Worm (Caenorhabditis elegans) whole organism, dauer: ENCODE measurements around the gene R09E10.5.

Experiments
- unc-62 ChIP-seq: sonication (generic microtip); optimal IDR thresholded peaks from 2 replicates; lab custom pipeline; 2017; ENCODE audit warnings: missing biosample characterization, missing genetic modification reagents, missing genetic modification characterization

The R09E10.5 gene

ce11 chrIV:10304383-10304782 is 2.3 kb upstream of the R09E10.5 start:
- no peak for TF ChIP-seq unc-62

ce11 chrIV:10296036-10296435 is 6.1 kb downstream of the R09E10.5 start:
- TF ChIP-seq unc-62: no peak

- no peak for TF ChIP-seq unc-62
These were observed 7.0 kb downstream of the R09E10.5 start, which contains the start of gene R09E10.13 for ce11 chrIV:10295084-10295483. R09E10.13 (minus strand) TSS chrIV:10295144.

ce11 chrIV:10294030-10294429 is 8.1 kb downstream of the R09E10.5 start, which contains the start of gene R09E10.6:
R09E10.6 (minus strand) TSS chrIV:10294130.
- no peak for TF ChIP-seq unc-62

- no peak for TF ChIP-seq unc-62
These were observed 13.5 kb downstream of the R09E10.5 start for ce11 chrIV:10288575-10288974.

- no peak for TF ChIP-seq unc-62
These were observed 15.4 kb downstream of the R09E10.5 start, which contains the start of gene ebax-1 for ce11 chrIV:10286655-10287054. ebax-1 (plus strand) TSS chrIV:10286955.

ce11 chrIV:10285328-10285727 is 16.8 kb downstream of the R09E10.5 start:
- TF ChIP-seq unc-62: no peak

- no peak for TF ChIP-seq unc-62
These were observed 17.8 kb downstream of the R09E10.5 start, which contains the start of gene rad-51 for ce11 chrIV:10284194-10284910. rad-51 (minus strand) TSS chrIV:10284244.

ce11 chrIV:10281482-10281881 is 20.6 kb downstream of the R09E10.5 start, which contains the start of gene thk-1:
thk-1 (minus strand) TSS chrIV:10281582.
- no peak for TF ChIP-seq unc-62

- TF ChIP-seq unc-62: no peak
These were observed 24.4 kb downstream of the R09E10.5 start, which contains the start of gene Y43C5A.4 for ce11 chrIV:10277716-10278115. Y43C5A.4 (plus strand) TSS chrIV:10278016.

- no peak for TF ChIP-seq unc-62
These were observed 25.1 kb downstream of the R09E10.5 start, which contains the start of gene Y43C5A.7 for ce11 chrIV:10276960-10277359. Y43C5A.7 (plus strand) TSS chrIV:10277260.

ce11 chrIV:10275050-10275449 is 27.1 kb downstream of the R09E10.5 start:
- TF ChIP-seq unc-62: no peak

- no peak for TF ChIP-seq unc-62
These were observed 28.3 kb downstream of the R09E10.5 start, which contains the start of gene Y43C5A.3 for ce11 chrIV:10273781-10274313. Y43C5A.3 (plus strand) TSS chrIV:10274036.

- no peak for TF ChIP-seq unc-62
These were observed 28.7 kb downstream of the R09E10.5 start for ce11 chrIV:10273360-10273759.

ce11 chrIV:10269137-10269933 is 32.8 kb downstream of the R09E10.5 start, which contains the start of the genes nspd-7 and Y43C5A.2:
nspd-7 (minus strand) TSS chrIV:10269187.
Y43C5A.2 (plus strand) TSS chrIV:10269883.
- no peak for TF ChIP-seq unc-62

- TF ChIP-seq unc-62: no peak
These were observed 41.0 kb downstream of the R09E10.5 start for ce11 chrIV:10261061-10261460.

ce11 chrIV:10259557-10259956 is 42.5 kb downstream of the R09E10.5 start, which contains the start of gene F01G10.9:
F01G10.9 (minus strand) TSS chrIV:10259657.
- TF ChIP-seq unc-62: no peak
